Worm (Caenorhabditis elegans) whole organism, L1 larva: ENCODE data around the gene Y15E3A.5.

Source experiments
- C04F5.9 ChIP-seq: sonication (generic microtip); optimal IDR thresholded peaks from 2 replicates; lab custom pipeline; 2016; ENCODE audit warnings: missing genetic modification characterization, missing compliant biosample characterization
- C16A3.4 ChIP-seq: fragments of 150-350 bp; optimal IDR thresholded peaks from 2 replicates; lab custom pipeline; 2014; ENCODE audit warnings: missing biosample characterization, missing genetic modification characterization
- C34B4.2 ChIP-seq: sonication (generic microtip); optimal IDR thresholded peaks from 2 replicates; lab custom pipeline; 2017; ENCODE audit warnings: mild to moderate bottlenecking, missing genetic modification characterization, missing compliant biosample characterization
- Y116A8C.19 ChIP-seq: sonication (generic microtip); optimal IDR thresholded peaks from 2 replicates; lab custom pipeline; 2016; ENCODE audit warnings: missing compliant biosample characterization, missing genetic modification characterization, borderline replicate concordance
- alr-1 ChIP-seq: fragments of 200-800 bp; sonication (Bioruptor generic); optimal IDR thresholded peaks from 2 replicates; lab custom pipeline; 2018; ENCODE audit warnings: borderline replicate concordance, mild to moderate bottlenecking, missing genetic modification characterization, missing compliant biosample characterization
- aly-2 ChIP-seq: fragments of 150-350 bp; optimal IDR thresholded peaks from 2 replicates; lab custom pipeline; 2014; ENCODE audit warnings: missing biosample characterization, missing genetic modification characterization
- ama-1 ChIP-seq: fragments of 150-350 bp; optimal IDR thresholded peaks from 2 replicates; lab custom pipeline; 2014
- ceh-8 ChIP-seq: fragments of 200-800 bp; sonication (Bioruptor generic); optimal IDR thresholded peaks from 2 replicates; lab custom pipeline; 2018; ENCODE audit warnings: mild to moderate bottlenecking, missing genetic modification characterization, moderate library complexity, missing compliant biosample characterization
- ceh-82 ChIP-seq, 3 experiments: fragments of 150-350 bp in 1 of 3; sonication (generic microtip) in 2 of 3; optimal IDR thresholded peaks; 2 replicates each; lab custom pipeline; 2014 to 2017; ENCODE audit warnings: missing biosample characterization in 3 of 3, missing genetic modification characterization in 3 of 3
- ces-1 ChIP-seq: fragments of 150-350 bp; optimal IDR thresholded peaks from 2 replicates; lab custom pipeline; 2014; ENCODE audit warnings: missing biosample characterization, missing genetic modification reagents, missing genetic modification characterization
- dsc-1 ChIP-seq: sonication (generic microtip); optimal IDR thresholded peaks from 2 replicates; lab custom pipeline; 2016; ENCODE audit warnings: mild to moderate bottlenecking, missing genetic modification characterization, missing compliant biosample characterization
- efl-3 ChIP-seq: fragments of 200-800 bp; sonication (Bioruptor generic); optimal IDR thresholded peaks from 2 replicates; lab custom pipeline; 2018; ENCODE audit warnings: mild to moderate bottlenecking, missing genetic modification characterization, missing compliant biosample characterization
- egl-13 ChIP-seq: sonication (generic microtip); optimal IDR thresholded peaks from 2 replicates; lab custom pipeline; 2016; ENCODE audit warnings: missing genotype, missing genetic modification reagents, missing genetic modification characterization, missing compliant biosample characterization
- egl-27 ChIP-seq, 2 experiments: fragments of 150-350 bp in 1 of 2; sonication (generic microtip); optimal IDR thresholded peaks; 3 replicates each; lab custom pipeline; 2017 to 2018; ENCODE audit warnings: missing biosample characterization in 2 of 2, missing genetic modification characterization in 2 of 2, missing genetic modification reagents in 2 of 2
- elt-2 ChIP-seq: sonication (generic microtip); optimal IDR thresholded peaks from 2 replicates; lab custom pipeline; 2016; ENCODE audit warnings: missing genetic modification characterization, mild to moderate bottlenecking, inconsistent platforms, missing compliant biosample characterization, missing genetic modification reagents
- elt-3 ChIP-seq, 6 experiments: fragments of 150-350 bp in 1 of 6; sonication (generic microtip); optimal IDR thresholded peaks; 2 replicates each; lab custom pipeline; 2017 to 2018; ENCODE audit warnings: missing biosample characterization in 6 of 6, missing genetic modification characterization in 6 of 6, inconsistent platforms in 1 of 6
- ets-5 ChIP-seq: fragments of 200-800 bp; sonication (Bioruptor generic); IDR thresholded peaks from 2 replicates; pipeline ENCODE4 v1.3.6; 2022; ENCODE audit warnings: missing genetic modification characterization, missing compliant biosample characterization
- hlh-17 ChIP-seq: fragments of 200-800 bp; sonication (Bioruptor generic); optimal IDR thresholded peaks from 2 replicates; lab custom pipeline; 2018; ENCODE audit warnings: missing genetic modification characterization, mild to moderate bottlenecking, missing compliant biosample characterization, moderate library complexity, borderline replicate concordance
- irx-1 ChIP-seq: sonication (generic microtip); optimal IDR thresholded peaks from 2 replicates; lab custom pipeline; 2016; ENCODE audit warnings: missing genetic modification characterization, missing compliant biosample characterization
- isw-1 ChIP-seq: fragments of 200-800 bp; sonication (Bioruptor generic); IDR thresholded peaks from 2 replicates; pipeline ENCODE4 v1.3.6; 2022; ENCODE audit warnings: missing genetic modification characterization, missing compliant biosample characterization
- jun-1 ChIP-seq: fragments of 150-350 bp; optimal IDR thresholded peaks from 2 replicates; lab custom pipeline; 2014; ENCODE audit warnings: missing biosample characterization, missing genetic modification reagents, missing genetic modification characterization
- lin-13 ChIP-seq: fragments of 150-350 bp; optimal IDR thresholded peaks from 2 replicates; lab custom pipeline; 2014; ENCODE audit warnings: missing biosample characterization, missing genetic modification reagents, missing genetic modification characterization
- lin-14 ChIP-seq: fragments of 200-800 bp; sonication (Bioruptor generic); optimal IDR thresholded peaks from 2 replicates; lab custom pipeline; 2018; ENCODE audit warnings: mild to moderate bottlenecking, missing genetic modification characterization, moderate library complexity, missing compliant biosample characterization
- lin-39 ChIP-seq: fragments of 150-350 bp; optimal IDR thresholded peaks from 2 replicates; lab custom pipeline; 2014; ENCODE audit warnings: missing biosample characterization, missing genetic modification reagents, missing genetic modification characterization
- lir-3 ChIP-seq: sonication (generic microtip); optimal IDR thresholded peaks from 2 replicates; lab custom pipeline; 2016; ENCODE audit warnings: mild to moderate bottlenecking, missing genetic modification characterization, moderate library complexity, missing compliant biosample characterization; ENCODE audit not compliant: poor library complexity
- mab-9 ChIP-seq: fragments of 200-800 bp; sonication (Bioruptor generic); IDR thresholded peaks from 2 replicates; pipeline ENCODE4 v1.3.6; 2022; ENCODE audit warnings: missing genetic modification reagents, missing genetic modification characterization, missing compliant biosample characterization
- mdl-1 ChIP-seq, 2 experiments: fragments of 150-350 bp; optimal IDR thresholded peaks; 2 replicates each; lab custom pipeline; 2014 to 2017; ENCODE audit warnings: missing biosample characterization in 2 of 2, missing genetic modification characterization in 2 of 2, inconsistent platforms in 1 of 2
- mep-1 ChIP-seq: fragments of 150-350 bp; optimal IDR thresholded peaks from 2 replicates; lab custom pipeline; 2014; ENCODE audit warnings: missing biosample characterization, missing genetic modification characterization
- nhr-11 ChIP-seq: fragments of 150-350 bp; optimal IDR thresholded peaks from 2 replicates; lab custom pipeline; 2014; ENCODE audit warnings: missing biosample characterization, missing genetic modification characterization
- nhr-20 ChIP-seq: sonication (generic microtip); optimal IDR thresholded peaks from 2 replicates; lab custom pipeline; 2016; ENCODE audit warnings: mild to moderate bottlenecking, missing genetic modification characterization, missing compliant biosample characterization
- nhr-47 ChIP-seq: sonication (generic microtip); optimal IDR thresholded peaks from 2 replicates; lab custom pipeline; 2016; ENCODE audit warnings: mild to moderate bottlenecking, missing genetic modification characterization, moderate library complexity, missing compliant biosample characterization
- nhr-71 ChIP-seq: sonication (generic microtip); optimal IDR thresholded peaks from 2 replicates; lab custom pipeline; 2016; ENCODE audit warnings: mild to moderate bottlenecking, missing genetic modification characterization, moderate library complexity, missing compliant biosample characterization
- nhr-85 ChIP-seq: sonication (generic microtip); peaks from one replicate; lab custom pipeline; 2016; ENCODE audit warnings: missing genetic modification characterization, inconsistent platforms, missing compliant biosample characterization
- pag-3 ChIP-seq: sonication (generic microtip); optimal IDR thresholded peaks from 2 replicates; lab custom pipeline; 2017; ENCODE audit warnings: missing genetic modification characterization, mild to moderate bottlenecking, missing compliant biosample characterization, antibody characterized with exemption, borderline replicate concordance; ENCODE audit not compliant: insufficient read depth
- pqm-1 ChIP-seq: sonication (generic microtip); optimal IDR thresholded peaks from 3 replicates; lab custom pipeline; 2017; ENCODE audit warnings: missing biosample characterization, missing genetic modification characterization
- rnt-1 ChIP-seq: sonication (generic microtip); optimal IDR thresholded peaks from 2 replicates; lab custom pipeline; 2016; ENCODE audit warnings: mild to moderate bottlenecking, missing genetic modification characterization, moderate library complexity, missing compliant biosample characterization
- snpc-4 ChIP-seq: fragments of 150-350 bp; optimal IDR thresholded peaks from 2 replicates; lab custom pipeline; 2014; ENCODE audit warnings: missing biosample characterization, missing genetic modification characterization
- sptf-1 ChIP-seq: fragments of 150-350 bp; optimal IDR thresholded peaks from 2 replicates; lab custom pipeline; 2014; ENCODE audit warnings: missing biosample characterization, missing genetic modification characterization
- sup-37 ChIP-seq: fragments of 200-800 bp; sonication (Bioruptor generic); optimal IDR thresholded peaks from 2 replicates; lab custom pipeline; 2018; ENCODE audit warnings: mild to moderate bottlenecking, missing genetic modification characterization, missing compliant biosample characterization
- swsn-7 ChIP-seq: sonication (generic microtip); optimal IDR thresholded peaks from 2 replicates; lab custom pipeline; 2016; ENCODE audit warnings: missing genetic modification characterization, missing compliant biosample characterization
- tbx-2 ChIP-seq: sonication (generic microtip); optimal IDR thresholded peaks from 2 replicates; lab custom pipeline; 2016; ENCODE audit warnings: missing genetic modification characterization, missing compliant biosample characterization
- tlp-1 ChIP-seq: fragments of 150-350 bp; optimal IDR thresholded peaks from 2 replicates; lab custom pipeline; 2014; ENCODE audit warnings: missing biosample characterization, missing genetic modification characterization
- unc-30 ChIP-seq: sonication (generic microtip); optimal IDR thresholded peaks from 2 replicates; lab custom pipeline; 2017; ENCODE audit warnings: missing biosample characterization, missing genetic modification characterization
- unc-62 ChIP-seq: fragments of 150-350 bp; optimal IDR thresholded peaks from 2 replicates; lab custom pipeline; 2014; ENCODE audit warnings: missing biosample characterization, missing genetic modification reagents, missing genetic modification characterization
- unc-86 ChIP-seq: sonication (generic microtip); optimal IDR thresholded peaks from 2 replicates; lab custom pipeline; 2016; ENCODE audit warnings: missing genetic modification characterization, missing compliant biosample characterization
- vab-15 ChIP-seq: sonication (generic microtip); optimal IDR thresholded peaks from 2 replicates; lab custom pipeline; 2017; ENCODE audit warnings: missing genotype, mild to moderate bottlenecking, missing genetic modification characterization, missing compliant biosample characterization
- xbp-1 ChIP-seq: sonication (generic microtip); optimal IDR thresholded peaks from 2 replicates; lab custom pipeline; 2016; ENCODE audit warnings: missing genetic modification characterization, missing compliant biosample characterization
- zag-1 ChIP-seq: fragments of 150-350 bp; optimal IDR thresholded peaks from 2 replicates; lab custom pipeline; 2014; ENCODE audit warnings: missing biosample characterization, missing genetic modification characterization
- ztf-4 ChIP-seq: fragments of 150-350 bp; optimal IDR thresholded peaks from 2 replicates; lab custom pipeline; 2014; ENCODE audit warnings: missing biosample characterization, missing genetic modification characterization

Gene Y15E3A.5

DNA sequence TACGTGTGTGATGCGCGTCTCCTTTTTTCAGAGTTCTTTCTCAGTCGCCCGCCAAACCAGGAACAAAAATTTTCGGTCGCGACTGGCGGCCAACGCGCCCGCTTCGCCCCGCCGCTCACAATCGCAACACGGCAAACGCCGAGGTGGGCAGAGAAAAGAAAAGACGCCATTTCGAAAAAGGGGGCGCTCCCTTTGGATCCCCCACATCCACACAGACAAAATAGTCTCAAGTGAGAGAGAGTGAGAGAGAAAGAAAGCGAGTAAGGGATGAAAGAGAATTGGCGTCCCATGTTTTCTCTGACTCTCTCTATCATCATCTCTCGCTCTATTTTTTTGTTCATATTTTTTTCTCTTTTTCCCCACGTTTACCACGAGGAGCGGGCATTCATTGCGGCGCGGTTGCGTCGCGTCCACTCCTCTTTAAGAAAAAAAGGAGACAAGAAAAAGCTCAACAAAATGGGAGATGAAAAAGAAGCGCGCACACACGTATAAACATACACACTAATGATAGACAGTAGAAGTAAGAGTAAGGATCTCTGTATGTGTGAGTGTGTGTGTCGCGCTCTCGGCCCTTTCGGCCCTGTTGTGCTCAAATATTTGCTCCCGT is 13.6 kb downstream of the Y15E3A.5 start (continued):
- TF ChIP-seq lir-3 (tag; lab: Kevin White, UChicago): peak; percentile 74
- peak in 2 of 6 experiments; percentile 35 to 64 for TF ChIP-seq elt-3 (tag; optimal IDR thresholded peaks at IDR 0.05; lab: Kevin White, UChicago)
- no peak for TF ChIP-seq ets-5 (GFP tag; lab: Robert Waterston, UW)
- TF ChIP-seq jun-1 (tag; lab: Kevin White, UChicago): peak; percentile 91
- TF ChIP-seq sup-37 (GFP tag; lab: Kevin White, UChicago): no peak
- TF ChIP-seq sptf-1 (tag; lab: Kevin White, UChicago): no peak
- TF ChIP-seq dsc-1 (tag; lab: Kevin White, UChicago): peak; percentile 53
- TF ChIP-seq irx-1: peak; percentile 74
- peak; percentile 36 for TF ChIP-seq C04F5.9
- TF ChIP-seq swsn-7 (tag; lab: Kevin White, UChicago): peak; percentile 88
- TF ChIP-seq hlh-17 (GFP tag; lab: Kevin White, UChicago): no peak
- TF ChIP-seq tlp-1 (tag; lab: Kevin White, UChicago): no peak
- no peak for TF ChIP-seq lin-39
- peak; percentile 75 for TF ChIP-seq rnt-1 (tag; lab: Kevin White, UChicago)
- peak; percentile 79 for TF ChIP-seq mep-1 (tag; lab: Kevin White, UChicago)
- peak; percentile 82 for TF ChIP-seq pag-3
- peak; percentile 70 for TF ChIP-seq isw-1 (GFP tag; lab: Robert Waterston, UW)
- TF ChIP-seq mab-9 (GFP tag; lab: Robert Waterston, UW): no peak; the same call in 1 of the 2 replicates
- TF ChIP-seq lin-14 (GFP tag; lab: Kevin White, UChicago): peak; percentile 99
- TF ChIP-seq nhr-11: peak; percentile 41
- no peak for TF ChIP-seq elt-2 (tag; lab: Kevin White, UChicago)
- TF ChIP-seq vab-15: no peak
- peak; percentile 54 for TF ChIP-seq ztf-4 (tag; lab: Kevin White, UChicago)
- peak; percentile 61 to 82 (median 78) for TF ChIP-seq ceh-82 (tag; optimal IDR thresholded peaks at IDR 0.05; lab: Kevin White, UChicago)
- TF ChIP-seq xbp-1 (tag; lab: Kevin White, UChicago): peak; percentile 76
- peak; percentile 92 for TF ChIP-seq unc-86
- peak; percentile 91 for TF ChIP-seq nhr-47 (tag; lab: Kevin White, UChicago)
- TF ChIP-seq egl-27 (tag; optimal IDR thresholded peaks at IDR 0.05; lab: Kevin White, UChicago): peak; percentile 21 to 87
- no peak for TF ChIP-seq alr-1 (tag; lab: Kevin White, UChicago)
- no peak for TF ChIP-seq ama-1 (lab: Kevin White, UChicago)
- peak; percentile 45 for TF ChIP-seq aly-2 (tag; lab: Kevin White, UChicago)
- no peak for TF ChIP-seq Y116A8C.19
- no peak for TF ChIP-seq C34B4.2 (tag; lab: Kevin White, UChicago)
- peak; percentile 86 for TF ChIP-seq lin-13 (GFP tag; lab: Kevin White, UChicago)
- peak; percentile 96 for TF ChIP-seq nhr-71 (tag; lab: Kevin White, UChicago)
- TF ChIP-seq pqm-1 (tag; lab: Kevin White, UChicago): no peak
- peak; percentile 17 for TF ChIP-seq snpc-4 (tag; lab: Kevin White, UChicago)
- TF ChIP-seq unc-30 (tag; lab: Kevin White, UChicago): no peak
- TF ChIP-seq, all 84 proteins: peak for 59

DNA sequence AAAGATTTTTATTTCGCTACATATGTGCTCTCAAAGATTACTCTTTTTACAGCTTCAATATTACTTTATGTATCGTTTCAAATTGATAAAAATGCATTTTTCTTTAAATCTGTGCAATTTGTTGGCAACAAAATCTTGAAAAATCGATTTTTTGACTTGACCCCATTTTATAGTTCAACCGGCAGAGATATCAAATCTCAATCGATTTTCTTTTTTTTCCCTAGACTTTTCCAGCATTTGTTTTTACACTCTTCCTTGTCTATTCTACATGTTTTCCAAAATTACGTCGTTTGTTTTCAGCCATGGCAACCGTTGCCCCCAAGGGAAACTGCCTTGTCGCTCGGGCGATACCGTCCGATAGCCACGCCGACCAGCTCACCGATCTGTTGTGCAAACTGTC is 14.6 kb downstream of the Y15E3A.5 start, which contains the start of gene nfki-1:
Gene nfki-1, plus strand, starts transcription at position 301 of the 400 bp plus-strand sequence.
- TF ChIP-seq lin-39 (no peak), mep-1 (tag; lab: Kevin White, UChicago) (no peak)
- TF ChIP-seq, all 84 proteins: peak for 0

- TF ChIP-seq nhr-20 (tag; lab: Kevin White, UChicago) (no peak), Y116A8C.19 (no peak), C16A3.4 (tag; lab: Kevin White, UChicago) (no peak), ceh-8 (no peak), sup-37 (GFP tag; lab: Kevin White, UChicago) (no peak), ceh-82 (tag; optimal IDR thresholded peaks at IDR 0.05; lab: Kevin White, UChicago) (peak in 1 of 3 experiments; percentile 17), nhr-85 (tag; lab: Kevin White, UChicago) (no peak), egl-13 (peak; percentile 74), zag-1 (no peak), sptf-1 (tag; lab: Kevin White, UChicago) (no peak), mab-9 (GFP tag; lab: Robert Waterston, UW) (no peak), ces-1 (no peak), mdl-1 (tag; optimal IDR thresholded peaks at IDR 0.05; lab: Kevin White, UChicago) (no peak), tbx-2 (no peak), unc-62 (no peak), efl-3 (GFP tag; lab: Kevin White, UChicago) (no peak)
Observed at ce11 chrX:15355603-15356002, 15.2 kb downstream of the Y15E3A.5 start.
